Worm (Caenorhabditis elegans) whole organism, mixed stage, embryonic: ENCODE results near the gene srh-112.

Experiments
- elt-3 ChIP-seq: fragments of 150-350 bp; optimal IDR thresholded peaks from 2 replicates; lab custom pipeline; 2014; ENCODE audit warnings: missing biosample characterization, missing genetic modification characterization
- nhr-12 ChIP-seq: fragments of 150-350 bp; optimal IDR thresholded peaks from 2 replicates; lab custom pipeline; 2014; ENCODE audit warnings: missing biosample characterization, missing genetic modification characterization
- nhr-237 ChIP-seq: fragments of 150-350 bp; optimal IDR thresholded peaks from 2 replicates; lab custom pipeline; 2014; ENCODE audit warnings: missing biosample characterization, missing genetic modification characterization
- snpc-4 ChIP-seq: fragments of 150-350 bp; optimal IDR thresholded peaks from 2 replicates; lab custom pipeline; 2014; ENCODE audit warnings: missing biosample characterization, missing genetic modification characterization
- zip-8 ChIP-seq: fragments of 150-350 bp; optimal IDR thresholded peaks from 2 replicates; lab custom pipeline; 2014; ENCODE audit warnings: missing biosample characterization, missing genetic modification characterization

- no peak for TF ChIP-seq zip-8 (tag; lab: Kevin White, UChicago)
- TF ChIP-seq nhr-12 (tag; lab: Kevin White, UChicago): no peak
- TF ChIP-seq nhr-237 (tag; lab: Kevin White, UChicago): no peak
- TF ChIP-seq snpc-4: no peak
- no peak for TF ChIP-seq elt-3 (tag; lab: Kevin White, UChicago)
These were observed 18.0 kb downstream of the srh-112 start, which contains the start of gene Y68A4A.13 for ce11 chrV:17208045-17208444.
